Worm (Caenorhabditis elegans): ENCODE data around the gene spds-1.

The spds-1 gene

DNA sequence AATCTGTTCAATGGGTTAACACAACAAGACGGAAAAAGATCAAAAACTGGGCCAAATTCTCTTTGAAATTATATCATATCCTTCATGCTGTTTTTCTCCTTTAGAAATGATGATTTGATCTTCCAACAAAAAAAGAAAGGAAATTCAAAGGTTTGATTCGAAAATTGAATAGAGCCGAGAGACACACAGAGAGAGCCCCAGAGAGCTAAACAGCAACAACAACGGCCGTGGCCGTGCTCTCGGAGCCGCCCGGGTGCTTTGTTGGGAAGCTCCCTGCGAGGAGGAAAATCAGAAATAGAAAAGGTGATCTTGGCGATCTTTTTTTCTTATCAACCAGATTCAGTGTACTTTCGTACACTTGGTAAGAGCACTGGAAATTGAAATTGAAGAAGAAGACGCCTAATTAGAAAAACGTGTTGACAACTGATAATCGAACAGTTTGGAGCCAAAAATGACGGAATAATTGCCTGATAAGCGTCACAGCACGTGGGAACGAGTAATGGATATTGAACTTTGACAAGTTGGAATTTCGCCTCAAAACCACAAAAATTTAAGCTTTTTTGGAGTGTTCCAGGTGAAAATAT lies 9.4 kb upstream of the spds-1 start:
- peak; percentile 35 for TF ChIP-seq ces-1 (GFP tag; optimal IDR thresholded peaks at IDR 0.05)
- TF ChIP-seq drap-1 (GFP tag; optimal IDR thresholded peaks at IDR 0.05), result no peak

DNA sequence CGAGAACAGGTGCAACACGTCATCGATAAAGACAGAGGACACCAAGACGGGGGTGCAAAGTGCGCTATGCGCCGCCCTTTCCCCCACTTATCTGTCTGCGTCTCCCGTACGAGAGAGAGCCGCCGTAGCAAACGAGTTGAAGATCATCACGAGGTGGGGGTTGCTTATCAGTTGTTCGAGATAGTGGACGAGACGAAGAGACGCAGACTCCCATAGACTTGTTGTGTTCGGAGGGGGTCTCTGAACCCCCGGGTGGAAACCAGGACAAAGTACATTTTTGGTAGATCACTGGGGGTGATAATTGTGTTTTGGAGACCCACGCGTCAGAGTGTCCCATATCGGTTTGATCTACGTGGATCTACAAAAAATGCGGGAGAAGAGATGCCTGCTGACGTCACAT lies 7.9 kb upstream of the spds-1 start:
- no peak for TF ChIP-seq mls-2 (tag; optimal IDR thresholded peaks at IDR 0.05)
- no peak for TF ChIP-seq mep-1 (tag; optimal IDR thresholded peaks at IDR 0.05)
- no peak for TF ChIP-seq nhr-237 (tag; optimal IDR thresholded peaks at IDR 0.05)
- TF ChIP-seq unc-39 (tag; optimal IDR thresholded peaks at IDR 0.05), result no peak
- no peak for TF ChIP-seq lin-13 (tag; optimal IDR thresholded peaks at IDR 0.05)
- TF ChIP-seq hlh-1 (tag; optimal IDR thresholded peaks at IDR 0.05), result peak; percentile 68
- TF ChIP-seq M03D4.4 (tag; optimal IDR thresholded peaks at IDR 0.05), result no peak
- TF ChIP-seq lsy-2 (tag; optimal IDR thresholded peaks at IDR 0.05), result no peak
- no peak for TF ChIP-seq nhr-76 (tag; optimal IDR thresholded peaks at IDR 0.05)
- TF ChIP-seq lin-32 (GFP tag; optimal IDR thresholded peaks at IDR 0.05), result no peak
- no peak for TF ChIP-seq sem-2 (GFP tag; optimal IDR thresholded peaks at IDR 0.05)
- TF ChIP-seq unc-62 (GFP tag; optimal IDR thresholded peaks at IDR 0.05), result peak; percentile 31
- TF ChIP-seq ceh-83 (GFP tag; optimal IDR thresholded peaks at IDR 0.05), result no peak
- no peak for TF ChIP-seq nhr-2 (tag; optimal IDR thresholded peaks at IDR 0.05)
- TF ChIP-seq unc-120 (tag; optimal IDR thresholded peaks at IDR 0.05; ENCODE audit: poor library complexity, severe bottlenecking), result peak; percentile 75
- peak; percentile 31 for TF ChIP-seq sptf-1 (tag; optimal IDR thresholded peaks at IDR 0.05)
- no peak for TF ChIP-seq zip-8 (tag; optimal IDR thresholded peaks at IDR 0.05)
- no peak for TF ChIP-seq ztf-11 (tag; optimal IDR thresholded peaks at IDR 0.05)
- no peak for TF ChIP-seq snpc-4 (tag; optimal IDR thresholded peaks at IDR 0.05)
- TF ChIP-seq ceh-39 (tag; optimal IDR thresholded peaks at IDR 0.05), result peak; percentile 16
- TF ChIP-seq tbx-8 (GFP tag; optimal IDR thresholded peaks at IDR 0.05), result no peak
- TF ChIP-seq mab-5 (tag; optimal IDR thresholded peaks at IDR 0.05), result no peak
- TF ChIP-seq bed-3 (GFP tag; optimal IDR thresholded peaks at IDR 0.05), result no peak
- TF ChIP-seq pha-4 (tag; optimal IDR thresholded peaks at IDR 0.05), result no peak
- TF ChIP-seq nhr-28 (tag; optimal IDR thresholded peaks at IDR 0.05), result no peak
- peak; percentile 5 for TF ChIP-seq drap-1 (GFP tag; optimal IDR thresholded peaks at IDR 0.05)
- TF ChIP-seq flh-1 (GFP tag; optimal IDR thresholded peaks at IDR 0.05), result no peak
- no peak for TF ChIP-seq nhr-12 (tag; optimal IDR thresholded peaks at IDR 0.05)
- TF ChIP-seq elt-1 (tag; optimal IDR thresholded peaks at IDR 0.05; ENCODE audit: borderline replicate concordance, insufficient read depth), result peak; percentile 72
- TF ChIP-seq cnd-1 (tag; optimal IDR thresholded peaks at IDR 0.05), result no peak
- TF ChIP-seq ham-2 (GFP tag; optimal IDR thresholded peaks at IDR 0.05), result peak; percentile 75
- TF ChIP-seq blmp-1 (tag; optimal IDR thresholded peaks at IDR 0.05), result no peak
- TF ChIP-seq ces-1 (GFP tag; optimal IDR thresholded peaks at IDR 0.05), result no peak
- TF ChIP-seq ceh-43 (GFP tag; optimal IDR thresholded peaks at IDR 0.05), result no peak
- TF ChIP-seq elt-3 (tag; optimal IDR thresholded peaks at IDR 0.05), result peak; percentile 59

DNA sequence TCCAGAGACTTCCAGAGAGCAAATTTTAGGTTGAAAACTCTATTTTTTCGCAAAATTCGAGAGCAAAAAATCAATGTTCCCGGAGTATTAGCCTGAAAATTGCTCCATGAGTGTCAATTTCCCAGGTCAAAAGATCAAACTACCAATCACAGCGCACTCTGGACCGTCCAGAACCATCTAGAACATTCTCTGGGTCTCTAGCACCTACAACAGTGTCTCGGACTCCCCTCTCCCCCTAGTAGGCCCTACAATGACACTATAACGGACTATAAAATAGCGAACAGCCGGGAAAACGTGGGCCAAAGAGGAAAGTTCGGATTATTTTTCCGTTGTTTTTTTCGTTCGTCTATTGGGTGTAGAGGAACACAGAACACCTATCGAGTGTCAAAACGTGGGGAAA lies 7.3 kb upstream of the spds-1 start:
- TF ChIP-seq cnd-1 (tag; optimal IDR thresholded peaks at IDR 0.05) (peak; percentile 13), lin-13 (tag; optimal IDR thresholded peaks at IDR 0.05) (no peak), nhr-2 (tag; optimal IDR thresholded peaks at IDR 0.05) (peak; percentile 3)

DNA sequence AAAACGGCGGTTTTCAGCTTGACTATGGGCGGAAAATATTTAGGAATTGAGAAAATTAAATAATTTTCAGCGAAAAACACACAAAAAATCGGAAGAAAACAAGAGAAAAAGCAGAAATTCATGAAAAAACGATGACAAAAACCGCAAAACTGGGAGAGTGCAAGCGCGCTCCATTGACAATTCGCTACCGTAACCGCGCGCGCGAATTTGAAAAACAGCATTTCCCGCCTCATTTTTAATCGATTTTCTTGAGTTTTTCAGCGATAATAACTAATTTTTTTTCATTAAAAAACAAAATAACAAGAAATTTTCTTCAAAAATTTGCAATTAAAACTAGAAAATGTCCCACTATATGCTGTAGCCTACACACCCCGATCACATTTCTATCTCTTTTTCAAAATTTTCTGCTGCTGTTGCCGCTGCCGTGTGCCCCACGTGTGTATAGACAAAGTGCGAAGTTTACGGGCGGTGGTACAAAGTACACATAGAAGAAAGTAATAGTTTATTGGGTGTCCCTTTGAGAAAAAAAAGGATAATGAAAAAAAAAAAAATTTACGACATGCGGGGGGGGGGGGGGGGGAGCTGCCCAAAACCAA lies 6.7 kb upstream of the spds-1 start:
- TF ChIP-seq nhr-76 (tag; optimal IDR thresholded peaks at IDR 0.05), result no peak
- TF ChIP-seq flh-1 (GFP tag; optimal IDR thresholded peaks at IDR 0.05), result no peak
- no peak for TF ChIP-seq nhr-2 (tag; optimal IDR thresholded peaks at IDR 0.05)
- peak; percentile 1 for TF ChIP-seq lin-13 (tag; optimal IDR thresholded peaks at IDR 0.05)
- TF ChIP-seq elt-3 (tag; optimal IDR thresholded peaks at IDR 0.05), result no peak
- TF ChIP-seq tbx-8 (GFP tag; optimal IDR thresholded peaks at IDR 0.05), result no peak
- TF ChIP-seq nhr-28 (tag; optimal IDR thresholded peaks at IDR 0.05), result no peak
- no peak for TF ChIP-seq nhr-237 (tag; optimal IDR thresholded peaks at IDR 0.05)
- peak; percentile 92 for TF ChIP-seq lsy-2 (tag; optimal IDR thresholded peaks at IDR 0.05)
- TF ChIP-seq ces-1 (GFP tag; optimal IDR thresholded peaks at IDR 0.05), result no peak
- TF ChIP-seq cnd-1 (tag; optimal IDR thresholded peaks at IDR 0.05), result no peak
- TF ChIP-seq pha-4 (tag; optimal IDR thresholded peaks at IDR 0.05), result no peak
- TF ChIP-seq zip-8 (tag; optimal IDR thresholded peaks at IDR 0.05), result no peak
- TF ChIP-seq mab-5 (tag; optimal IDR thresholded peaks at IDR 0.05), result no peak
- no peak for TF ChIP-seq mep-1 (tag; optimal IDR thresholded peaks at IDR 0.05)
- no peak for TF ChIP-seq ceh-43 (GFP tag; optimal IDR thresholded peaks at IDR 0.05)
- peak; percentile 25 for TF ChIP-seq hlh-1 (tag; optimal IDR thresholded peaks at IDR 0.05)
- no peak for TF ChIP-seq unc-120 (tag; optimal IDR thresholded peaks at IDR 0.05; ENCODE audit: poor library complexity, severe bottlenecking)
- no peak for TF ChIP-seq ceh-39 (tag; optimal IDR thresholded peaks at IDR 0.05)
- no peak for TF ChIP-seq drap-1 (GFP tag; optimal IDR thresholded peaks at IDR 0.05)
- no peak for TF ChIP-seq sptf-1 (tag; optimal IDR thresholded peaks at IDR 0.05)
- no peak for TF ChIP-seq elt-1 (tag; optimal IDR thresholded peaks at IDR 0.05; ENCODE audit: borderline replicate concordance, insufficient read depth)
- no peak for TF ChIP-seq unc-62 (GFP tag; optimal IDR thresholded peaks at IDR 0.05)
- TF ChIP-seq lin-32 (GFP tag; optimal IDR thresholded peaks at IDR 0.05), result no peak
- no peak for TF ChIP-seq unc-39 (tag; optimal IDR thresholded peaks at IDR 0.05)

Data from whole organism, mixed stage, embryonic.